Fruit fly (Drosophila melanogaster): ENCODE results near the gene Dad.

Dad gene

DNA sequence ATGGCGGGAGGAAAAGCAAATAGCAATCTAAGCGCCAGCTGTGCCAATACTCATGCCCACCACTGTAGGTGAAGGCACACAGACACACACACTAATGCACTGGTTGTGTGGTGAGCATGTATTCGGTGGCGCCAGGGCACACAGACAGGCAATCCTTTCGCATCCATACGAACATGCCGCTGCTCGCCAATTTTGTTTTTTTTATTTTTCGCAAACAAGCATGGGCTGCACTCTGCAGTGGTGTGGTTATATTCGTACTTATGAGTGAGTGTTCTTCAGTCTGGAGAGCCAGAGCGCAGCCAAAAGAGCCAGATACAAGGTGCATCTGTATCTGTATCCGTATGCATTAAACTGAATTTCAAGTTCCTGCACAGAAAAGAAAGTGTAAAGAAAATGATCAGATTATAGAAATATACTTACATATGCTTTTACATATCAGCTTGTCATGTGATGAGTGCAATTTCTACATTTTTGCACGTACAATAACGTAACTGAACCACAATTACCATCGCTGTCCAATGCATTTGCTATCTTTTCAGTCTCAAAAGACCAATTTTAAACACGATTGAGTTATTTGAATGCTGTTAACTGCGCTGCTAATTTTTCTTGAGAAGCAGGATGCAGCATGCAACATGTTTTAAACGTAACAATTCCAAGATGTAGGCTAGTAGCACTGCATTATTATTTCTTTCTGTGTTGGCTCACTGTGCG lies 5.4 kb downstream of the Dad start (continued):
- TF ChIP-seq phol (tag; optimal IDR thresholded peaks at IDR 0.05) (peak; percentile 49), unpg (GFP tag; optimal IDR thresholded peaks at IDR 0.05) (no peak), CG13775 (GFP tag; optimal IDR thresholded peaks at IDR 0.05) (no peak), Meics (GFP tag; optimal IDR thresholded peaks at IDR 0.05) (no peak), CG1603 (tag; optimal IDR thresholded peaks at IDR 0.05) (peak; percentile 18), pb (GFP tag; optimal IDR thresholded peaks at IDR 0.05) (no peak), Dfd (GFP tag; optimal IDR thresholded peaks at IDR 0.05) (no peak), CG3163 (GFP tag; optimal IDR thresholded peaks at IDR 0.05) (no peak), sisA (GFP tag; IDR thresholded peaks at IDR 0.05) (no peak), CG2199 (GFP tag; IDR thresholded peaks at IDR 0.05) (0 out of 3 replicates have a peak, but pooled peaks have one; percentile 15), Six4 (GFP tag; optimal IDR thresholded peaks at IDR 0.05) (no peak), CG13123 (GFP tag; optimal IDR thresholded peaks at IDR 0.05) (no peak), CG10274 (GFP tag; optimal IDR thresholded peaks at IDR 0.05) (no peak), CG11085 (GFP tag; IDR thresholded peaks at IDR 0.05) (no peak), CG31365 (tag; optimal IDR thresholded peaks at IDR 0.05) (no peak), CG3838 (GFP tag; optimal IDR thresholded peaks at IDR 0.05) (no peak), Hey (tag; optimal IDR thresholded peaks at IDR 0.05) (no peak), cas (GFP tag; IDR thresholded peaks at IDR 0.05) (no peak), chif (GFP tag; optimal IDR thresholded peaks at IDR 0.05) (peak; percentile 17 to 21), HLHmδ (GFP tag; optimal IDR thresholded peaks at IDR 0.05) (no peak), her (GFP tag; optimal IDR thresholded peaks at IDR 0.05) (no peak), sug (tag; optimal IDR thresholded peaks at IDR 0.05) (no peak), tin (GFP tag; optimal IDR thresholded peaks at IDR 0.05) (no peak), CG13287 (GFP tag; IDR thresholded peaks at IDR 0.05; ENCODE audit: partially characterized antibody) (no peak), CG16863 (GFP tag; optimal IDR thresholded peaks at IDR 0.05) (no peak), ash1 (GFP tag; optimal IDR thresholded peaks at IDR 0.05) (no peak), CG16815 (GFP tag; optimal IDR thresholded peaks at IDR 0.05) (no peak), CG30431 (GFP tag; optimal IDR thresholded peaks at IDR 0.05) (no peak), Hr78 (GFP tag; optimal IDR thresholded peaks at IDR 0.05) (no peak), CG6791 (GFP tag; IDR thresholded peaks at IDR 0.05; ENCODE audit: partially characterized antibody) (no peak), prd (optimal IDR thresholded peaks at IDR 0.05) (no peak), prd (GFP tag; IDR thresholded peaks at IDR 0.05) (no peak), onecut (GFP tag; IDR thresholded peaks at IDR 0.05) (no peak), CG17802 (tag; optimal IDR thresholded peaks at IDR 0.05) (no peak), NFAT (GFP tag; IDR thresholded peaks at IDR 0.05) (no peak; the same call in 1 of the 2 replicates), ap (GFP tag; IDR thresholded peaks at IDR 0.05) (0 out of 2 replicates have a peak, but pooled peaks have one; percentile 8), dimm (GFP tag; IDR thresholded peaks at IDR 0.05) (no peak), jing (GFP tag; optimal IDR thresholded peaks at IDR 0.05) (no peak), sim (GFP tag; IDR thresholded peaks at IDR 0.05) (no peak), slp2 (GFP tag; optimal IDR thresholded peaks at IDR 0.05) (no peak), CG6175 (GFP tag; IDR thresholded peaks at IDR 0.05) (0 out of 3 replicates have a peak, but pooled peaks have one; percentile 8), Sox102F (GFP tag; optimal IDR thresholded peaks at IDR 0.05) (peak; percentile 54), CG17359 (tag; optimal IDR thresholded peaks at IDR 0.05) (no peak), CG34376 (GFP tag; optimal IDR thresholded peaks at IDR 0.05) (no peak), CG7271 (tag; optimal IDR thresholded peaks at IDR 0.05) (no peak), Stat92E (GFP tag; optimal IDR thresholded peaks at IDR 0.05) (no peak), CG32532 (GFP tag; IDR thresholded peaks at IDR 0.05) (no peak), Atf-2 (GFP tag; optimal IDR thresholded peaks at IDR 0.05) (no peak), ranshi (GFP tag; IDR thresholded peaks at IDR 0.05) (no peak), rib (GFP tag; IDR thresholded peaks at IDR 0.05) (0 out of 2 replicates have a peak, but pooled peaks have one; percentile 31)

All from whole organism, embryonic.